Worm (Caenorhabditis elegans) whole organism, late embryonic: ENCODE data around the gene hpo-15.
A peak's percentile ranks its signal among the peaks of the same experiment; 100 is the strongest.

Source experiments
- C08G9.2 ChIP-seq: sonication (generic microtip); optimal IDR thresholded peaks from 2 replicates; lab custom pipeline; 2016; ENCODE audit warnings: mild to moderate bottlenecking, missing genetic modification characterization, moderate library complexity, missing compliant biosample characterization
- C38D4.7 ChIP-seq: fragments of 200-800 bp; sonication (Bioruptor generic); optimal IDR thresholded peaks from 2 replicates; lab custom pipeline; 2018; ENCODE audit warnings: mild to moderate bottlenecking, missing genetic modification characterization, moderate library complexity, missing compliant biosample characterization
- K09A11.1 ChIP-seq: sonication (generic microtip); optimal IDR thresholded peaks from 2 replicates; lab custom pipeline; 2017; ENCODE audit warnings: antibody characterized with exemption, mild to moderate bottlenecking, missing genetic modification characterization, missing compliant biosample characterization; ENCODE audit not compliant: insufficient read depth
- Y22D7AL.16 ChIP-seq: sonication (generic microtip); optimal IDR thresholded peaks from 2 replicates; lab custom pipeline; 2016; ENCODE audit warnings: missing genetic modification characterization, missing compliant biosample characterization
- ahr-1 ChIP-seq: sonication (generic microtip); optimal IDR thresholded peaks from 2 replicates; lab custom pipeline; 2016; ENCODE audit warnings: missing genetic modification characterization, missing compliant biosample characterization
- ama-1 ChIP-seq: fragments of 150-350 bp; optimal IDR thresholded peaks from 2 replicates; lab custom pipeline; 2014
- ceh-19 ChIP-seq: fragments of 200-800 bp; sonication (Bioruptor generic); optimal IDR thresholded peaks from 2 replicates; lab custom pipeline; 2018; ENCODE audit warnings: mild to moderate bottlenecking, missing genetic modification characterization, missing compliant biosample characterization
- ceh-2 ChIP-seq: sonication (generic microtip); optimal IDR thresholded peaks from 2 replicates; lab custom pipeline; 2016; ENCODE audit warnings: missing genotype, missing genetic modification characterization, missing compliant biosample characterization
- ceh-22 ChIP-seq: sonication (generic microtip); optimal IDR thresholded peaks from 2 replicates; lab custom pipeline; 2017; ENCODE audit warnings: missing biosample characterization, missing genetic modification characterization
- ceh-34 ChIP-seq: sonication (generic microtip); optimal IDR thresholded peaks from 2 replicates; lab custom pipeline; 2016; ENCODE audit warnings: mild to moderate bottlenecking, missing genetic modification characterization, missing compliant biosample characterization
- ceh-48 ChIP-seq: sonication (generic microtip); optimal IDR thresholded peaks from 2 replicates; lab custom pipeline; 2016; ENCODE audit warnings: missing genetic modification characterization, inconsistent platforms, missing compliant biosample characterization
- ceh-6 ChIP-seq: fragments of 200-800 bp; sonication (Bioruptor generic); optimal IDR thresholded peaks from 2 replicates; lab custom pipeline; 2018; ENCODE audit warnings: mild to moderate bottlenecking, missing genetic modification characterization, missing compliant biosample characterization
- che-1 ChIP-seq: sonication (generic microtip); optimal IDR thresholded peaks from 2 replicates; lab custom pipeline; 2016; ENCODE audit warnings: mild to moderate bottlenecking, missing genetic modification characterization, missing compliant biosample characterization
- dmd-4 ChIP-seq: sonication (generic microtip); optimal IDR thresholded peaks from 2 replicates; lab custom pipeline; 2016; ENCODE audit warnings: borderline replicate concordance, missing genetic modification characterization, missing compliant biosample characterization
- elt-2 ChIP-seq: sonication (generic microtip); optimal IDR thresholded peaks from 2 replicates; lab custom pipeline; 2016; ENCODE audit warnings: missing genetic modification reagents, missing genetic modification characterization, missing compliant biosample characterization
- eyg-1 ChIP-seq: sonication (generic microtip); optimal IDR thresholded peaks from 2 replicates; lab custom pipeline; 2016; ENCODE audit warnings: missing genotype, missing genetic modification characterization, missing compliant biosample characterization
- fkh-10 ChIP-seq: fragments of 150-350 bp; optimal IDR thresholded peaks from 2 replicates; lab custom pipeline; 2014; ENCODE audit warnings: missing biosample characterization, missing genetic modification reagents, missing genetic modification characterization
- fkh-6 ChIP-seq: sonication (generic microtip); optimal IDR thresholded peaks from 2 replicates; lab custom pipeline; 2016; ENCODE audit warnings: missing genetic modification characterization, missing compliant biosample characterization
- hlh-30 ChIP-seq: sonication (generic microtip); optimal IDR thresholded peaks from 2 replicates; lab custom pipeline; 2017; ENCODE audit warnings: antibody characterized with exemption, missing genetic modification characterization, missing compliant biosample characterization; ENCODE audit not compliant: insufficient read depth
- madf-2 ChIP-seq: sonication (generic microtip); optimal IDR thresholded peaks from 2 replicates; lab custom pipeline; 2017; ENCODE audit warnings: missing genetic modification characterization, missing compliant biosample characterization
- mec-3 ChIP-seq: sonication (generic microtip); optimal IDR thresholded peaks from 2 replicates; lab custom pipeline; 2016; ENCODE audit warnings: borderline replicate concordance, missing genetic modification characterization, missing compliant biosample characterization
- odd-2 ChIP-seq: sonication (generic microtip); optimal IDR thresholded peaks from 2 replicates; lab custom pipeline; 2017; ENCODE audit warnings: antibody characterized with exemption, mild to moderate bottlenecking, missing genetic modification characterization, missing compliant biosample characterization
- pag-3 ChIP-seq: sonication (generic microtip); optimal IDR thresholded peaks from 2 replicates; lab custom pipeline; 2016; ENCODE audit warnings: missing compliant biosample characterization, missing genetic modification characterization, borderline replicate concordance
- pha-4 ChIP-seq: fragments of 150-350 bp; optimal IDR thresholded peaks from 2 replicates; lab custom pipeline; 2018; ENCODE audit warnings: missing biosample characterization, missing genetic modification reagents, missing genetic modification characterization
- pros-1 ChIP-seq: fragments of 150-350 bp; optimal IDR thresholded peaks from 2 replicates; lab custom pipeline; 2014; ENCODE audit warnings: missing biosample characterization, missing genetic modification reagents, missing genetic modification characterization
- ref-2 ChIP-seq: sonication (generic microtip); optimal IDR thresholded peaks from 2 replicates; lab custom pipeline; 2016; ENCODE audit warnings: missing genetic modification characterization, missing compliant biosample characterization
- rnt-1 ChIP-seq: sonication (generic microtip); optimal IDR thresholded peaks from 2 replicates; lab custom pipeline; 2016; ENCODE audit warnings: missing genetic modification characterization, missing compliant biosample characterization
- sdc-2 ChIP-seq: sonication (generic microtip); optimal IDR thresholded peaks from 2 replicates; lab custom pipeline; 2016; ENCODE audit warnings: missing genotype, missing genetic modification characterization, missing compliant biosample characterization
- sox-2 ChIP-seq: fragments of 200-800 bp; sonication (Bioruptor generic); IDR thresholded peaks from 2 replicates; pipeline ENCODE4 v1.3.6; 2022; ENCODE audit warnings: missing genetic modification reagents, missing genetic modification characterization, missing compliant biosample characterization
- sox-4 ChIP-seq: sonication (generic microtip); optimal IDR thresholded peaks from 2 replicates; lab custom pipeline; 2017; ENCODE audit warnings: mild to moderate bottlenecking, missing genetic modification characterization, inconsistent platforms, missing compliant biosample characterization
- tbx-2 ChIP-seq: sonication (generic microtip); optimal IDR thresholded peaks from 2 replicates; lab custom pipeline; 2016; ENCODE audit warnings: missing genetic modification characterization, missing compliant biosample characterization
- unc-42 ChIP-seq: sonication (generic microtip); optimal IDR thresholded peaks from 2 replicates; lab custom pipeline; 2016; ENCODE audit warnings: missing genotype, missing genetic modification characterization, missing compliant biosample characterization
- ztf-16 ChIP-seq: sonication (generic microtip); optimal IDR thresholded peaks from 2 replicates; lab custom pipeline; 2017; ENCODE audit warnings: missing genetic modification characterization, missing compliant biosample characterization

hpo-15 gene

ce11 chrV:5533755-5534154 is 20.1 kb upstream of the hpo-15 start, which contains the start of gene grl-1:
Gene grl-1 (minus strand): TSS chrV:5533855.
- TF ChIP-seq fkh-10 (GFP tag; lab: Kevin White, UChicago), result no peak
- no peak for TF ChIP-seq fkh-6 (tag; lab: Kevin White, UChicago)
- TF ChIP-seq tbx-2 (tag; lab: Kevin White, UChicago), result no peak
- TF ChIP-seq ama-1 (lab: Kevin White, UChicago), result no peak
- no peak for TF ChIP-seq pha-4 (tag; lab: Kevin White, UChicago)
- no peak for TF ChIP-seq unc-42 (tag; lab: Kevin White, UChicago)
- TF ChIP-seq mec-3 (tag; lab: Kevin White, UChicago), result no peak
- no peak for TF ChIP-seq ceh-48 (tag; lab: Kevin White, UChicago)
- no peak for TF ChIP-seq ref-2 (tag; lab: Kevin White, UChicago)
- TF ChIP-seq ahr-1 (tag; lab: Kevin White, UChicago), result no peak
- TF ChIP-seq sox-2, result no peak
- no peak for TF ChIP-seq pros-1 (tag; lab: Kevin White, UChicago)
- no peak for TF ChIP-seq ceh-6 (GFP tag; lab: Kevin White, UChicago)
- no peak for TF ChIP-seq ceh-22 (tag; lab: Kevin White, UChicago)
- TF ChIP-seq sdc-2, result no peak

ce11 chrV:5527694-5528093 is 14.1 kb upstream of the hpo-15 start:
- TF ChIP-seq ceh-2 (tag; lab: Kevin White, UChicago), result no peak
- no peak for TF ChIP-seq hlh-30
- no peak for TF ChIP-seq odd-2 (tag; lab: Kevin White, UChicago)
- no peak for TF ChIP-seq ztf-16 (tag; lab: Kevin White, UChicago)
- TF ChIP-seq pha-4 (tag; lab: Kevin White, UChicago), result no peak
- no peak for TF ChIP-seq madf-2

DNA sequence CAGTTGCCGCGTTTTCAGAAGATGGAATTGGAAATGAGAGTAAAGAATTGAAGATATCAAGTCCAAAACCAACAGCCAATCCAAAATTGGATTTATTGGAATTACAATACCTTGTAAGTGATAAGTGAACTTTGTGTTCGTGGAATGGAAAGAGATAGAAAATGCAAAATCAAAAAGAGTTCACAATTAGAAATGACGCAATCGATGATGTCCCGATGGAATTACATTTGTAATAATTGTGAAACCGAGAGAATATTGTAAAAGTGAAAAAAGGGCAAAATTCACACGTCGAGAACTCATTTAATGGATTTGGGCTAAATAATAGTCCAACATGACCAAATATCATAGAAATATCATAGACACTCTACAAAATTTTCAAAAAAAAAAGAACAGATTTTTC is 11.6 kb upstream of the hpo-15 start:
- TF ChIP-seq K09A11.1 (tag; lab: Kevin White, UChicago) (no peak), ceh-19 (GFP tag; lab: Kevin White, UChicago) (no peak), pha-4 (tag; lab: Kevin White, UChicago) (no peak), eyg-1 (tag; lab: Kevin White, UChicago) (no peak), che-1 (tag; lab: Kevin White, UChicago) (no peak), elt-2 (tag; lab: Kevin White, UChicago) (no peak), C38D4.7 (GFP tag; lab: Kevin White, UChicago) (no peak), ztf-16 (tag; lab: Kevin White, UChicago) (no peak), ceh-34 (tag; lab: Kevin White, UChicago) (no peak), Y22D7AL.16 (no peak), dmd-4 (no peak), ceh-2 (tag; lab: Kevin White, UChicago) (no peak)

ce11 chrV:5523260-5523659 is 9.6 kb upstream of the hpo-15 start:
- TF ChIP-seq C08G9.2 (tag; lab: Kevin White, UChicago) (no peak), rnt-1 (tag; lab: Kevin White, UChicago) (peak; percentile 5)

DNA sequence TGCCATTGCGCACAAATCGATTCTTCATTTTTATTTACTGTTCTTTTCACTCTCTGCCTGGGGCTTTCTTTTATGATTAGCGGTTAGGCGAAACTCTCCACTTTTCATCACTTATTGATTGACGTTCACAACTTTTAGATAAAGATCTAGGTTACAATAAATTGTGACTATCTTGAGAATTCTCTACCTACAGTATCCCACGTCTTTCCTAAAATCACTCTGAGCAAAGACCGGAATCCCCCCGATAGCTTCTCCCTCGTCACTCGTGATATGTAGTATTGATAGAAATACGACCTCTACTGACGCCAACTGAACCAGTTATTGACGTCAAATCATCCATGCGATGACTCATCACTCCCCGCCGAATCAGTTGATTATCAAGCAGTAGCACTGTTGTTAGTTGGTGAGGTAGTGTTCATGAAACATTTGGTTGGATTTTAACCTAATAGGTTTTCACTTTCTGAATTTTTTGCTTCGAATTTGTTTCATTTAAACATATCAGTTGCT is 8.2 kb upstream of the hpo-15 start, which contains the start of gene hir-1:
hir-1 (plus strand) TSS at position 405 of the 507 bp plus-strand sequence.
- TF ChIP-seq pag-3, result no peak
- TF ChIP-seq eyg-1 (tag; lab: Kevin White, UChicago), result no peak

DNA sequence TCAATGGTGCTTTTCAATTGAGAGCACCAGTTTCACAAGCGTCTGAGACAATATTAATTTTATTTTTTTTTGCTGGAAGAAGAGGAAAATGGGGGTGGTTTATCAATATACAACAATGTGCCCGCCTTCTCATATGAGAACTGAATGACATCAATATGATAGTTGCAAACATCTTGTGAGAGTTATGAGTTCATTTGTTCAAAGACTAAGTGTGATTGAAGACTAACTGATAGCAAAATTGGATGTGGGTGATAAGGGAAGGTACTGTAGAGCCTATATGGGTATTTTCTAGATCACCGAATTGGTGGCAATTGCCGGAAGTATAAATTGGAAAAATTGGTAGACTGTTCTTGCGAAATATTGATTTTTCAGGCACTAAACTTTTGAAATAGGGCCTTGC is 1.1 kb downstream of the hpo-15 start:
- TF ChIP-seq elt-2 (tag; lab: Kevin White, UChicago) (peak; percentile 15), sox-4 (tag; lab: Kevin White, UChicago) (no peak)
